Worm (Caenorhabditis elegans): Measurements from ENCODE around the gene Y54G11A.7.

Gene Y54G11A.7

DNA sequence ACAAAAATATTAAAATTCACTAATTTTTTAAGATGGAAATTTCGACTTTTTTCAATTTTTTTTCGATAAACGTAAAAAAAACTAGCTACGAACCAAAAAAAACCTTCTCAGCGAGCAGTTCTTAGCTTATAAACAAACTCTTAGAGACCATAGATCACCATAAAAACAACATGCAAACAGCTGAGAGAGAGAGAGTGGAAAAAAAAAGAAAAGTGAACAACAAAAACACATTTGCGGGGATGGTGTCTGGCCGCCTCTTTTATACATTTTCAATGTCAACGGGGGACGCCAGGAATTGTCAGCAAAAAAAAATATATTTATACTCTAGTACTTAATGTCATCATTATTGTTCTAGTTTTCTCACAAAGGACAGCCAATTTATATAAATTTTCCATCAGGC, 14.4 kb downstream of the Y54G11A.7 start:
- TF ChIP-seq hlh-11 (tag; optimal IDR thresholded peaks at IDR 0.05) (peak; percentile 17), daf-16 (GFP tag; optimal IDR thresholded peaks at IDR 0.05) (peak in 1 of 2 experiments; percentile 66), daf-16 (tag; optimal IDR thresholded peaks at IDR 0.05) (peak; percentile 60), nhr-41 (GFP tag; IDR thresholded peaks at IDR 0.05) (no peak), daf-12 (tag; optimal IDR thresholded peaks at IDR 0.05) (no peak), dpl-1 (GFP tag; optimal IDR thresholded peaks at IDR 0.05) (no peak), rbr-2 (tag; optimal IDR thresholded peaks at IDR 0.05) (peak; percentile 2)

- TF ChIP-seq nhr-41 (GFP tag; IDR thresholded peaks at IDR 0.05) (no peak), daf-19 (GFP tag; conservative IDR thresholded peaks at IDR 0.05) (no peak), unc-130 (GFP tag; optimal IDR thresholded peaks at IDR 0.05) (peak; percentile 8), lsy-2 (tag; optimal IDR thresholded peaks at IDR 0.05) (peak in 1 of 2 experiments; percentile 23), lin-38 (GFP tag; IDR thresholded peaks at IDR 0.05) (0 out of 2 replicates have a peak, but pooled peaks have one; percentile 15)
Measured at ce11 chrII:14312182-14312581, 15.1 kb downstream of the Y54G11A.7 start.

ce11 chrII:14318027-14318426, 20.9 kb downstream of the Y54G11A.7 start, which contains the start of gene Y54G11A.14:
Y54G11A.14 (plus strand) TSS chrII:14318158.
- TF ChIP-seq ces-1 (GFP tag; optimal IDR thresholded peaks at IDR 0.05) (no peak), set-16 (GFP tag; IDR thresholded peaks at IDR 0.05) (peak; percentile 84), mdl-1 (tag; optimal IDR thresholded peaks at IDR 0.05) (no peak), fkh-10 (GFP tag; optimal IDR thresholded peaks at IDR 0.05) (no peak), nhr-6 (tag; optimal IDR thresholded peaks at IDR 0.05) (no peak), aha-1 (tag) (peak; percentile 11), dmd-9 (GFP tag; IDR thresholded peaks at IDR 0.05) (no peak), Y105C5A.15 (GFP tag; IDR thresholded peaks at IDR 0.05) (0 out of 2 replicates have a peak, but pooled peaks have one; percentile 20), unc-130 (GFP tag; optimal IDR thresholded peaks at IDR 0.05) (no peak), F26F4.8 (GFP tag; conservative IDR thresholded peaks at IDR 0.05) (no peak), hlh-11 (tag; optimal IDR thresholded peaks at IDR 0.05) (no peak), ZK337.2 (GFP tag; IDR thresholded peaks at IDR 0.05) (no peak), zfp-2 (tag; optimal IDR thresholded peaks at IDR 0.05) (no peak), mep-1 (tag; optimal IDR thresholded peaks at IDR 0.05) (no peak), egl-43 (GFP tag; IDR thresholded peaks at IDR 0.05) (0 out of 2 replicates have a peak, but pooled peaks have one; percentile 22)

DNA sequence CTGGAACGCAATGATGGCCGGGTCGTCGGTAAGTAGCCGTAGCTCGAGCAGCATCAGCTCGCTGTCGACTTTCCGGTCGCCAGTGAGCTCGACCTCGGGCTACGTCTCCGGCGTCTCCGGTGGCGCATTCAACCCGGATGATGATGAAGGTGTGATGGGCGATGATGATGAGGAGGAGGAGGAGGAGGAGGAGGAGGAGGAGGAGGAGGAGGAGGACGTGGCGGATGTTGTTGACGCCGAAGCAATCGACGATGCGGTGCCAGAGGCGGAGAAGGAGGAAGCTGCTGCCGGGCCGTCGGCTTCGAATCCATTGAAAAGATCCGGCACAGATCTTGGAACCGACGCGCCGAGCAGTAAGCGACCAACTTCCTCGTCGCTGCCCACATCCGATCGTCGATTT, 22.1 kb downstream of the Y54G11A.7 start:
- TF ChIP-seq hmg-1.1 (GFP tag; IDR thresholded peaks at IDR 0.05) (no peak), gei-8 (GFP tag; optimal IDR thresholded peaks at IDR 0.05) (no peak), mxl-2 (GFP tag; conservative IDR thresholded peaks at IDR 0.05) (no peak), lsy-2 (tag; optimal IDR thresholded peaks at IDR 0.05) (no peak), sdz-12 (GFP tag; optimal IDR thresholded peaks at IDR 0.05) (no peak), set-16 (GFP tag; IDR thresholded peaks at IDR 0.05) (peak; percentile 95), aha-1 (tag) (peak; percentile 4), madf-5 (GFP tag; IDR thresholded peaks at IDR 0.05) (0 out of 4 replicates have a peak, but pooled peaks of 1 of the 2 experiments have one; percentile 12)

DNA sequence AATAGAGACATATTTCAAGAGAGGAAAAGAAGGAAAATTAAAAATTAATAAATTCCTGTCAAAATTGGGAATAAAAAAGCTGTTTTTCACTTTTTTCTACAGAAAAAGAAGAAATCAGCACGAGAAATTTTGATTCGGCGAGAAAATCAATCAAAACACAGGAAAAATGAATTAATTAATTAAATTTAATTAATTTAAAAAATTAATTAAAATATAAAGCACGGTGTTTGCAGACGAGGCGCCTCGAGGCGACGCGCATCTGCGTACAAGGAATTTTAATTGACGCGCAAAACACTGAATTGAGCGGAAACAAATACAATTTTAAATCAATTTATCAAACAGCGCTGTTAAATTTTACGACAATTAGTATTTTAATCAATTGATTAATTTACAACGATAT, 24.1 kb downstream of the Y54G11A.7 start:
- TF ChIP-seq mes-2 (tag; optimal IDR thresholded peaks at IDR 0.05; ENCODE audit: poor library complexity, severe bottlenecking) (peak; percentile 27), lin-38 (GFP tag; IDR thresholded peaks at IDR 0.05) (peak; percentile 39; the same call in 1 of the 2 replicates), ama-1 (optimal IDR thresholded peaks at IDR 0.05) (no peak)

- TF ChIP-seq set-16 (GFP tag; IDR thresholded peaks at IDR 0.05) (peak; percentile 31; the same call in 1 of the 2 replicates), Y48G9A.11 (GFP tag; IDR thresholded peaks at IDR 0.05) (0 out of 2 replicates have a peak, but pooled peaks have one; percentile 55)
Measured at ce11 chrII:14344166-14344565, 47.1 kb downstream of the Y54G11A.7 start, which contains the start of gene ddl-3. ddl-3 (minus strand) TSS chrII:14344454.
